Worm (Caenorhabditis elegans): Measurements from ENCODE around the gene nspd-7.

ce11 chrIV:10273781-10274313, 4.9 kb upstream of the nspd-7 start, which contains the start of gene Y43C5A.3:
- TF ChIP-seq pha-4 (GFP tag; IDR thresholded peaks at IDR 0.05): no peak
- TF ChIP-seq pha-4 (tag; optimal IDR thresholded peaks at IDR 0.05): no peak
- TF ChIP-seq nhr-11 (tag; optimal IDR thresholded peaks at IDR 0.05): no peak
- TF ChIP-seq nhr-25 (tag; optimal IDR thresholded peaks at IDR 0.05; ENCODE audit: borderline replicate concordance, insufficient read depth): no peak

Data from whole organism, L4 larva.